Worm (Caenorhabditis elegans) whole organism, L1 larva: ENCODE measurements around the gene sec-6.

Source experiments
- C04F5.9 ChIP-seq: sonication (generic microtip); optimal IDR thresholded peaks from 2 replicates; lab custom pipeline; 2016; ENCODE audit warnings: missing genetic modification characterization, missing compliant biosample characterization
- C16A3.4 ChIP-seq: fragments of 150-350 bp; optimal IDR thresholded peaks from 2 replicates; lab custom pipeline; 2014; ENCODE audit warnings: missing biosample characterization, missing genetic modification characterization
- C34B4.2 ChIP-seq: sonication (generic microtip); optimal IDR thresholded peaks from 2 replicates; lab custom pipeline; 2017; ENCODE audit warnings: mild to moderate bottlenecking, missing genetic modification characterization, missing compliant biosample characterization
- F16B12.6 ChIP-seq: fragments of 150-350 bp; optimal IDR thresholded peaks from 2 replicates; lab custom pipeline; 2014; ENCODE audit warnings: missing biosample characterization, missing genetic modification characterization
- Y116A8C.19 ChIP-seq: sonication (generic microtip); optimal IDR thresholded peaks from 2 replicates; lab custom pipeline; 2016; ENCODE audit warnings: missing compliant biosample characterization, missing genetic modification characterization, borderline replicate concordance
- aha-1 ChIP-seq: fragments of 150-350 bp; optimal IDR thresholded peaks from 2 replicates; lab custom pipeline; 2014; ENCODE audit warnings: missing biosample characterization, missing genetic modification characterization
- aly-2 ChIP-seq: fragments of 150-350 bp; optimal IDR thresholded peaks from 2 replicates; lab custom pipeline; 2014; ENCODE audit warnings: missing biosample characterization, missing genetic modification characterization
- ama-1 ChIP-seq: fragments of 150-350 bp; optimal IDR thresholded peaks from 2 replicates; lab custom pipeline; 2014
- ceh-82 ChIP-seq, 3 experiments: fragments of 150-350 bp in 1 of 3; sonication (generic microtip) in 2 of 3; optimal IDR thresholded peaks; 2 replicates each; lab custom pipeline; 2014 to 2017; ENCODE audit warnings: missing biosample characterization in 3 of 3, missing genetic modification characterization in 3 of 3
- ceh-90 ChIP-seq: sonication (generic microtip); optimal IDR thresholded peaks from 2 replicates; lab custom pipeline; 2016; ENCODE audit warnings: missing genetic modification characterization, missing compliant biosample characterization
- ces-1 ChIP-seq: fragments of 150-350 bp; optimal IDR thresholded peaks from 2 replicates; lab custom pipeline; 2014; ENCODE audit warnings: missing biosample characterization, missing genetic modification reagents, missing genetic modification characterization
- dsc-1 ChIP-seq: sonication (generic microtip); optimal IDR thresholded peaks from 2 replicates; lab custom pipeline; 2016; ENCODE audit warnings: mild to moderate bottlenecking, missing genetic modification characterization, missing compliant biosample characterization
- efl-1 ChIP-seq, 4 experiments: fragments of 150-350 bp; optimal IDR thresholded peaks in 3 of 4; peaks in 1 of 4; 1 replicate in 1 of 4; 2 replicates in 3 of 4; lab custom pipeline; 2014; ENCODE audit warnings: missing biosample characterization in 2 of 4, missing genetic modification characterization in 2 of 4, missing genetic modification reagents in 2 of 4
- efl-3 ChIP-seq: fragments of 200-800 bp; sonication (Bioruptor generic); optimal IDR thresholded peaks from 2 replicates; lab custom pipeline; 2018; ENCODE audit warnings: mild to moderate bottlenecking, missing genetic modification characterization, missing compliant biosample characterization
- egl-27 ChIP-seq, 2 experiments: fragments of 150-350 bp in 1 of 2; sonication (generic microtip); optimal IDR thresholded peaks; 3 replicates each; lab custom pipeline; 2017 to 2018; ENCODE audit warnings: missing biosample characterization in 2 of 2, missing genetic modification characterization in 2 of 2, missing genetic modification reagents in 2 of 2
- elt-3 ChIP-seq, 6 experiments: fragments of 150-350 bp in 1 of 6; sonication (generic microtip); optimal IDR thresholded peaks; 2 replicates each; lab custom pipeline; 2017 to 2018; ENCODE audit warnings: missing biosample characterization in 6 of 6, missing genetic modification characterization in 6 of 6, inconsistent platforms in 1 of 6
- ets-5 ChIP-seq: fragments of 200-800 bp; sonication (Bioruptor generic); IDR thresholded peaks from 2 replicates; pipeline ENCODE4 v1.3.6; 2022; ENCODE audit warnings: missing genetic modification characterization, missing compliant biosample characterization
- fkh-10 ChIP-seq: sonication (generic microtip); optimal IDR thresholded peaks from 2 replicates; lab custom pipeline; 2017; ENCODE audit warnings: missing biosample characterization, missing genetic modification reagents, missing genetic modification characterization
- fkh-4 ChIP-seq: sonication (generic microtip); optimal IDR thresholded peaks from 2 replicates; lab custom pipeline; 2016; ENCODE audit warnings: missing compliant biosample characterization, missing genetic modification characterization, borderline replicate concordance
- fos-1 ChIP-seq: fragments of 150-350 bp; optimal IDR thresholded peaks from 2 replicates; lab custom pipeline; 2014; ENCODE audit warnings: missing biosample characterization, missing genetic modification characterization
- hlh-17 ChIP-seq: fragments of 200-800 bp; sonication (Bioruptor generic); optimal IDR thresholded peaks from 2 replicates; lab custom pipeline; 2018; ENCODE audit warnings: missing genetic modification characterization, mild to moderate bottlenecking, missing compliant biosample characterization, moderate library complexity, borderline replicate concordance
- hlh-4 ChIP-seq: sonication (generic microtip); optimal IDR thresholded peaks from 2 replicates; lab custom pipeline; 2016; ENCODE audit warnings: mild to moderate bottlenecking, missing genetic modification characterization, missing compliant biosample characterization
- jun-1 ChIP-seq: fragments of 150-350 bp; optimal IDR thresholded peaks from 2 replicates; lab custom pipeline; 2014; ENCODE audit warnings: missing biosample characterization, missing genetic modification reagents, missing genetic modification characterization
- lin-13 ChIP-seq: fragments of 150-350 bp; optimal IDR thresholded peaks from 2 replicates; lab custom pipeline; 2014; ENCODE audit warnings: missing biosample characterization, missing genetic modification reagents, missing genetic modification characterization
- lin-15B ChIP-seq: fragments of 150-350 bp; sonication (generic microtip); optimal IDR thresholded peaks from 3 replicates; lab custom pipeline; 2014; ENCODE audit warnings: missing biosample characterization, missing genetic modification characterization
- lin-35 ChIP-seq, 2 experiments: fragments of 150-350 bp; optimal IDR thresholded peaks; 2 replicates each; lab custom pipeline; 2014; ENCODE audit warnings: missing biosample characterization in 2 of 2, missing genetic modification characterization in 2 of 2, missing genetic modification reagents in 2 of 2
- lir-3 ChIP-seq: sonication (generic microtip); optimal IDR thresholded peaks from 2 replicates; lab custom pipeline; 2016; ENCODE audit warnings: mild to moderate bottlenecking, missing genetic modification characterization, moderate library complexity, missing compliant biosample characterization; ENCODE audit not compliant: poor library complexity
- lsy-2 ChIP-seq, 2 experiments: fragments of 150-350 bp; optimal IDR thresholded peaks; 2 replicates each; lab custom pipeline; 2014; ENCODE audit warnings: missing biosample characterization in 2 of 2, missing genetic modification characterization in 2 of 2
- mdl-1 ChIP-seq, 2 experiments: fragments of 150-350 bp; optimal IDR thresholded peaks; 2 replicates each; lab custom pipeline; 2014 to 2017; ENCODE audit warnings: missing biosample characterization in 2 of 2, missing genetic modification characterization in 2 of 2, inconsistent platforms in 1 of 2
- nhr-20 ChIP-seq: sonication (generic microtip); optimal IDR thresholded peaks from 2 replicates; lab custom pipeline; 2016; ENCODE audit warnings: mild to moderate bottlenecking, missing genetic modification characterization, missing compliant biosample characterization
- nhr-237 ChIP-seq: fragments of 150-350 bp; optimal IDR thresholded peaks from 2 replicates; lab custom pipeline; 2014; ENCODE audit warnings: missing biosample characterization, missing genetic modification characterization
- nhr-28 ChIP-seq: fragments of 150-350 bp; optimal IDR thresholded peaks from 2 replicates; lab custom pipeline; 2014; ENCODE audit warnings: missing biosample characterization, missing genetic modification characterization
- nhr-77 ChIP-seq: fragments of 150-350 bp; optimal IDR thresholded peaks from 2 replicates; lab custom pipeline; 2014; ENCODE audit warnings: missing biosample characterization, missing genetic modification characterization
- nhr-84 ChIP-seq: sonication (generic microtip); optimal IDR thresholded peaks from 2 replicates; lab custom pipeline; 2017; ENCODE audit warnings: missing biosample characterization, missing genetic modification characterization
- nhr-85 ChIP-seq: sonication (generic microtip); peaks from one replicate; lab custom pipeline; 2016; ENCODE audit warnings: missing genetic modification characterization, inconsistent platforms, missing compliant biosample characterization
- nhr-90 ChIP-seq: sonication (generic microtip); optimal IDR thresholded peaks from 2 replicates; lab custom pipeline; 2016; ENCODE audit warnings: mild to moderate bottlenecking, missing genetic modification characterization, missing compliant biosample characterization; ENCODE audit not compliant: poor library complexity
- pag-3 ChIP-seq: sonication (generic microtip); optimal IDR thresholded peaks from 2 replicates; lab custom pipeline; 2017; ENCODE audit warnings: missing genetic modification characterization, mild to moderate bottlenecking, missing compliant biosample characterization, antibody characterized with exemption, borderline replicate concordance; ENCODE audit not compliant: insufficient read depth
- pax-3 ChIP-seq: fragments of 200-800 bp; sonication (Bioruptor generic); optimal IDR thresholded peaks from 2 replicates; lab custom pipeline; 2018; ENCODE audit warnings: mild to moderate bottlenecking, missing genetic modification characterization, moderate library complexity, missing compliant biosample characterization
- pqm-1 ChIP-seq: sonication (generic microtip); optimal IDR thresholded peaks from 3 replicates; lab custom pipeline; 2017; ENCODE audit warnings: missing biosample characterization, missing genetic modification characterization
- skn-1 ChIP-seq: fragments of 150-350 bp; optimal IDR thresholded peaks from 2 replicates; lab custom pipeline; 2014; ENCODE audit warnings: missing biosample characterization, missing genetic modification characterization
- sox-4 ChIP-seq: sonication (generic microtip); optimal IDR thresholded peaks from 2 replicates; lab custom pipeline; 2016; ENCODE audit warnings: missing genetic modification characterization, missing compliant biosample characterization
- sptf-1 ChIP-seq: fragments of 150-350 bp; optimal IDR thresholded peaks from 2 replicates; lab custom pipeline; 2014; ENCODE audit warnings: missing biosample characterization, missing genetic modification characterization
- swsn-7 ChIP-seq: sonication (generic microtip); optimal IDR thresholded peaks from 2 replicates; lab custom pipeline; 2016; ENCODE audit warnings: missing genetic modification characterization, missing compliant biosample characterization
- tlp-1 ChIP-seq: fragments of 150-350 bp; optimal IDR thresholded peaks from 2 replicates; lab custom pipeline; 2014; ENCODE audit warnings: missing biosample characterization, missing genetic modification characterization
- unc-130 ChIP-seq: fragments of 150-350 bp; optimal IDR thresholded peaks from 2 replicates; lab custom pipeline; 2017; ENCODE audit warnings: missing biosample characterization, missing genetic modification characterization, inconsistent platforms
- unc-30 ChIP-seq: sonication (generic microtip); optimal IDR thresholded peaks from 2 replicates; lab custom pipeline; 2017; ENCODE audit warnings: missing biosample characterization, missing genetic modification characterization
- unc-62 ChIP-seq: fragments of 150-350 bp; optimal IDR thresholded peaks from 2 replicates; lab custom pipeline; 2014; ENCODE audit warnings: missing biosample characterization, missing genetic modification reagents, missing genetic modification characterization
- vab-15 ChIP-seq: sonication (generic microtip); optimal IDR thresholded peaks from 2 replicates; lab custom pipeline; 2017; ENCODE audit warnings: missing genotype, mild to moderate bottlenecking, missing genetic modification characterization, missing compliant biosample characterization
- xbp-1 ChIP-seq: sonication (generic microtip); optimal IDR thresholded peaks from 2 replicates; lab custom pipeline; 2016; ENCODE audit warnings: missing genetic modification characterization, missing compliant biosample characterization
- zag-1 ChIP-seq: fragments of 150-350 bp; optimal IDR thresholded peaks from 2 replicates; lab custom pipeline; 2014; ENCODE audit warnings: missing biosample characterization, missing genetic modification characterization
- ztf-11 ChIP-seq, 2 experiments: sonication (generic microtip); optimal IDR thresholded peaks; 2 replicates each; lab custom pipeline; 2016 to 2017; ENCODE audit warnings: missing genetic modification characterization in 2 of 2, missing biosample characterization in 1 of 2, missing compliant biosample characterization in 1 of 2

Gene sec-6

DNA sequence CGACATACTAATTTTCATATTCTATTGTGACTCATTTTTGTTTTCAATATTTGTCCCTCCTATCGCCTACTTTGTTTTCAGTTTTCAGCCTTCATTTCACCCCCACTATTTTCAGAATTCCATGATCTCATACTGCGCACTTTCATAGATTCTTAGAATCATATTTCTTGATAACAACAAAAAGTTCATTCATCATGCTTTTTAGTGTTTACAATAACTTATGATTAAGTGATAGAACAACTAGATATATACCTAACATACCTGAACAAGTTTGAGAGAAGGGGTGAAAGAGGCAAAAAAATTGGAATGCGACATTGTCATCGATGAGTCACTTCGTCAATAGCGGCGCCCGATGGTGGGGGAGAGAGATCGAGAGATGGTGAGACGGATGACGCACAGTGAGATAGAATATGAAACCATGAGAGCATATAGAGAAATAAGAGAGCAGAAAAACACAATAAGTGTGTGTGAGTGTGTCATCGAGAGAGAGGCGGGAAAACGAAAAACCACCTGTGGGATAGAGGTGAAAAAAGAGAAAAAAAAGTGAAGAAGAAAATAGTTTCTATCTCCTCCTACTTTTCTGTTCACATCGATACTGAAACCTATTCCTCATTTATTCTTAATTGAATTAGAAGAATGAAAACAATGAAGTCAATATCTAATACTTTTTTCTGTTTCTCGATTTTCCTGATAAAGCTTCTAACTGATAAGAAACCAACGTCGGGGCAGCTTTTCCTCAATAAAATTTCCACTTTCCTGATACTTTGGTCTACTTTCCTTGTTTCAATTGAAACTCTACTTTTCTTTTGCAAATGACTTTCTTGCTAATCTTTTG lies 22.5 kb upstream of the sec-6 start (continued):
- TF ChIP-seq F16B12.6 (tag; lab: Kevin White, UChicago) (no peak), sox-4 (tag; lab: Kevin White, UChicago) (no peak), ceh-90 (tag; lab: Kevin White, UChicago) (peak; percentile 2), mdl-1 (tag; optimal IDR thresholded peaks at IDR 0.05; lab: Kevin White, UChicago) (peak in 1 of 2 experiments; percentile 65), ets-5 (no peak), lin-13 (GFP tag; lab: Kevin White, UChicago) (no peak), ztf-11 (tag; optimal IDR thresholded peaks at IDR 0.05; lab: Kevin White, UChicago) (no peak), ceh-82 (tag; optimal IDR thresholded peaks at IDR 0.05; lab: Kevin White, UChicago) (peak; percentile 54 to 68 (median 55)), egl-27 (tag; optimal IDR thresholded peaks at IDR 0.05; lab: Kevin White, UChicago) (no peak), efl-3 (GFP tag; lab: Kevin White, UChicago) (no peak), hlh-4 (tag; lab: Kevin White, UChicago) (no peak), pag-3 (no peak), fos-1 (tag; lab: Kevin White, UChicago) (peak; percentile 99), nhr-84 (tag; lab: Kevin White, UChicago) (no peak), nhr-28 (no peak), dsc-1 (tag; lab: Kevin White, UChicago) (peak; percentile 46), aha-1 (no peak), C04F5.9 (tag; lab: Kevin White, UChicago) (no peak), unc-130 (tag; lab: Kevin White, UChicago) (peak; percentile 52), lir-3 (tag; lab: Kevin White, UChicago) (peak; percentile 56), nhr-237 (peak; percentile 10), C34B4.2 (tag; lab: Kevin White, UChicago) (no peak), hlh-17 (GFP tag; lab: Kevin White, UChicago) (no peak), pqm-1 (tag; lab: Kevin White, UChicago) (no peak), nhr-20 (tag; lab: Kevin White, UChicago) (peak; percentile 85), nhr-90 (tag; lab: Kevin White, UChicago) (peak; percentile 47), zag-1 (tag; lab: Kevin White, UChicago) (peak; percentile 9), unc-62 (GFP tag; lab: Kevin White, UChicago) (no peak), fkh-4 (tag; lab: Kevin White, UChicago) (no peak), lin-15B (tag; lab: Kevin White, UChicago) (no peak), ama-1 (lab: Kevin White, UChicago) (peak; percentile 48), vab-15 (tag; lab: Kevin White, UChicago) (no peak), skn-1 (tag; lab: Kevin White, UChicago) (peak; percentile 69), swsn-7 (tag; lab: Kevin White, UChicago) (peak; percentile 79), sptf-1 (tag; lab: Kevin White, UChicago) (no peak), aly-2 (tag; lab: Kevin White, UChicago) (no peak), nhr-77 (peak; percentile 69), Y116A8C.19 (no peak), elt-3 (tag; optimal IDR thresholded peaks at IDR 0.05; lab: Kevin White, UChicago) (peak in 2 of 6 experiments; percentile 12 to 55), lin-35 (GFP tag; optimal IDR thresholded peaks at IDR 0.05; lab: Kevin White, UChicago) (peak; percentile 71 to 77), tlp-1 (no peak), C16A3.4 (tag; lab: Kevin White, UChicago) (peak; percentile 27), ces-1 (GFP tag; lab: Kevin White, UChicago) (no peak), unc-30 (tag; lab: Kevin White, UChicago) (no peak), lsy-2 (tag; optimal IDR thresholded peaks at IDR 0.05; lab: Kevin White, UChicago) (peak; percentile 55 to 79), xbp-1 (tag; lab: Kevin White, UChicago) (peak; percentile 56), nhr-85 (peak; percentile 94), fkh-10 (GFP tag; lab: Kevin White, UChicago) (no peak), pax-3 (tag; lab: Kevin White, UChicago) (peak; percentile 46), efl-1 (optimal IDR thresholded peaks at IDR 0.05; lab: Kevin White, UChicago) (peak; percentile 64 to 76), efl-1 (GFP tag; optimal IDR thresholded peaks at IDR 0.05 in 1 of 2; lab: Kevin White, UChicago) (peak; percentile 57 to 84), jun-1 (tag; lab: Kevin White, UChicago) (peak; percentile 98)
